Worm (Caenorhabditis elegans) whole organism, late embryonic: ENCODE results near the gene T21E8.7.

Experiments
- C08G9.2 ChIP-seq: sonication (generic microtip); optimal IDR thresholded peaks from 2 replicates; lab custom pipeline; 2016; ENCODE audit warnings: mild to moderate bottlenecking, missing genetic modification characterization, moderate library complexity, missing compliant biosample characterization
- C38D4.7 ChIP-seq: fragments of 200-800 bp; sonication (Bioruptor generic); optimal IDR thresholded peaks from 2 replicates; lab custom pipeline; 2018; ENCODE audit warnings: mild to moderate bottlenecking, missing genetic modification characterization, moderate library complexity, missing compliant biosample characterization
- ama-1 ChIP-seq: fragments of 150-350 bp; optimal IDR thresholded peaks from 2 replicates; lab custom pipeline; 2014
- ceh-18 ChIP-seq: sonication (generic microtip); optimal IDR thresholded peaks from 2 replicates; lab custom pipeline; 2016; ENCODE audit warnings: missing genetic modification characterization, missing compliant biosample characterization
- ceh-19 ChIP-seq: fragments of 200-800 bp; sonication (Bioruptor generic); optimal IDR thresholded peaks from 2 replicates; lab custom pipeline; 2018; ENCODE audit warnings: mild to moderate bottlenecking, missing genetic modification characterization, missing compliant biosample characterization
- ceh-24 ChIP-seq: sonication (generic microtip); optimal IDR thresholded peaks from 2 replicates; lab custom pipeline; 2016; ENCODE audit warnings: mild to moderate bottlenecking, missing genetic modification characterization, missing compliant biosample characterization
- ceh-31 ChIP-seq: sonication (generic microtip); optimal IDR thresholded peaks from 2 replicates; lab custom pipeline; 2016; ENCODE audit warnings: missing genetic modification characterization, missing compliant biosample characterization
- ceh-34 ChIP-seq: sonication (generic microtip); optimal IDR thresholded peaks from 2 replicates; lab custom pipeline; 2016; ENCODE audit warnings: mild to moderate bottlenecking, missing genetic modification characterization, missing compliant biosample characterization
- ceh-48 ChIP-seq: sonication (generic microtip); optimal IDR thresholded peaks from 2 replicates; lab custom pipeline; 2016; ENCODE audit warnings: missing genetic modification characterization, inconsistent platforms, missing compliant biosample characterization
- ceh-6 ChIP-seq: fragments of 200-800 bp; sonication (Bioruptor generic); optimal IDR thresholded peaks from 2 replicates; lab custom pipeline; 2018; ENCODE audit warnings: mild to moderate bottlenecking, missing genetic modification characterization, missing compliant biosample characterization
- dve-1 ChIP-seq: sonication (generic microtip); optimal IDR thresholded peaks from 2 replicates; lab custom pipeline; 2017; ENCODE audit warnings: antibody characterized with exemption, mild to moderate bottlenecking, missing genetic modification characterization, missing compliant biosample characterization
- elt-2 ChIP-seq: sonication (generic microtip); optimal IDR thresholded peaks from 2 replicates; lab custom pipeline; 2016; ENCODE audit warnings: missing genetic modification reagents, missing genetic modification characterization, missing compliant biosample characterization
- ets-4 ChIP-seq: sonication (generic microtip); optimal IDR thresholded peaks from 2 replicates; lab custom pipeline; 2016; ENCODE audit warnings: missing genetic modification characterization, missing compliant biosample characterization
- eyg-1 ChIP-seq: sonication (generic microtip); optimal IDR thresholded peaks from 2 replicates; lab custom pipeline; 2016; ENCODE audit warnings: missing genotype, missing genetic modification characterization, missing compliant biosample characterization
- fkh-10 ChIP-seq: fragments of 150-350 bp; optimal IDR thresholded peaks from 2 replicates; lab custom pipeline; 2014; ENCODE audit warnings: missing biosample characterization, missing genetic modification reagents, missing genetic modification characterization
- fkh-6 ChIP-seq: sonication (generic microtip); optimal IDR thresholded peaks from 2 replicates; lab custom pipeline; 2016; ENCODE audit warnings: missing genetic modification characterization, missing compliant biosample characterization
- gmeb-2 ChIP-seq: sonication (generic microtip); optimal IDR thresholded peaks from 2 replicates; lab custom pipeline; 2016; ENCODE audit warnings: missing genetic modification characterization, inconsistent platforms, missing compliant biosample characterization
- hlh-6 ChIP-seq: sonication (generic microtip); optimal IDR thresholded peaks from 2 replicates; lab custom pipeline; 2016; ENCODE audit warnings: missing genotype, missing genetic modification characterization, missing compliant biosample characterization
- lim-6 ChIP-seq: sonication (generic microtip); optimal IDR thresholded peaks from 2 replicates; lab custom pipeline; 2016; ENCODE audit warnings: missing genetic modification characterization, missing compliant biosample characterization
- madf-2 ChIP-seq: sonication (generic microtip); optimal IDR thresholded peaks from 2 replicates; lab custom pipeline; 2017; ENCODE audit warnings: missing genetic modification characterization, missing compliant biosample characterization
- nfya-1 ChIP-seq: sonication (generic microtip); optimal IDR thresholded peaks from 2 replicates; lab custom pipeline; 2017; ENCODE audit warnings: missing genetic modification characterization, mild to moderate bottlenecking, missing compliant biosample characterization, antibody characterized with exemption, moderate library complexity
- nhr-232 ChIP-seq: sonication (generic microtip); optimal IDR thresholded peaks from 2 replicates; lab custom pipeline; 2016; ENCODE audit warnings: missing genetic modification characterization, missing compliant biosample characterization
- npax-4 ChIP-seq: sonication (generic microtip); optimal IDR thresholded peaks from 2 replicates; lab custom pipeline; 2016; ENCODE audit warnings: missing genetic modification characterization, missing compliant biosample characterization
- odd-2 ChIP-seq: sonication (generic microtip); optimal IDR thresholded peaks from 2 replicates; lab custom pipeline; 2017; ENCODE audit warnings: antibody characterized with exemption, mild to moderate bottlenecking, missing genetic modification characterization, missing compliant biosample characterization
- pag-3 ChIP-seq: sonication (generic microtip); optimal IDR thresholded peaks from 2 replicates; lab custom pipeline; 2016; ENCODE audit warnings: missing compliant biosample characterization, missing genetic modification characterization, borderline replicate concordance
- pha-2 ChIP-seq: sonication (generic microtip); optimal IDR thresholded peaks from 2 replicates; lab custom pipeline; 2017; ENCODE audit warnings: mild to moderate bottlenecking, missing genetic modification characterization, missing compliant biosample characterization
- pha-4 ChIP-seq: fragments of 150-350 bp; optimal IDR thresholded peaks from 2 replicates; lab custom pipeline; 2018; ENCODE audit warnings: missing biosample characterization, missing genetic modification reagents, missing genetic modification characterization
- sdc-2 ChIP-seq: sonication (generic microtip); optimal IDR thresholded peaks from 2 replicates; lab custom pipeline; 2016; ENCODE audit warnings: missing genotype, missing genetic modification characterization, missing compliant biosample characterization
- syd-9 ChIP-seq: sonication (generic microtip); optimal IDR thresholded peaks from 2 replicates; lab custom pipeline; 2016; ENCODE audit warnings: mild to moderate bottlenecking, missing genetic modification characterization, moderate library complexity, missing compliant biosample characterization
- tbx-2 ChIP-seq: sonication (generic microtip); optimal IDR thresholded peaks from 2 replicates; lab custom pipeline; 2016; ENCODE audit warnings: missing genetic modification characterization, missing compliant biosample characterization
- tbx-7 ChIP-seq: sonication (generic microtip); optimal IDR thresholded peaks from 2 replicates; lab custom pipeline; 2016; ENCODE audit warnings: missing genotype, missing genetic modification characterization, missing compliant biosample characterization
- unc-3 ChIP-seq, 2 experiments: fragments of 200-800 bp in 1 of 2; sonication (Bioruptor generic) in 1 of 2; sonication (generic microtip) in 1 of 2; conservative IDR thresholded peaks in 1 of 2; optimal IDR thresholded peaks in 1 of 2; 2 replicates each; pipeline versions ENCODE4 v1.3.6 to Lab custom; 2016 to 2022; ENCODE audit warnings: missing compliant biosample characterization in 2 of 2, missing genetic modification characterization in 2 of 2, missing genetic modification reagents in 1 of 2
- unc-42 ChIP-seq: sonication (generic microtip); optimal IDR thresholded peaks from 2 replicates; lab custom pipeline; 2016; ENCODE audit warnings: missing genotype, missing genetic modification characterization, missing compliant biosample characterization
- unc-55 ChIP-seq: sonication (generic microtip); optimal IDR thresholded peaks from 2 replicates; lab custom pipeline; 2017; ENCODE audit warnings: missing biosample characterization, missing genetic modification reagents, missing genetic modification characterization
- zip-5 ChIP-seq: sonication (generic microtip); optimal IDR thresholded peaks from 2 replicates; lab custom pipeline; 2016; ENCODE audit warnings: missing genetic modification characterization, missing compliant biosample characterization

T21E8.7 gene

ce11 chrX:10900952-10901351, 17.6 kb downstream of the T21E8.7 start (continued):
- TF ChIP-seq fkh-6 (tag; lab: Kevin White, UChicago) (no peak), ceh-34 (tag; lab: Kevin White, UChicago) (peak; percentile 19), syd-9 (tag; lab: Kevin White, UChicago) (peak; percentile 20), nhr-232 (tag; lab: Kevin White, UChicago) (no peak), zip-5 (tag; lab: Kevin White, UChicago) (no peak)
- TF ChIP-seq, all 69 proteins: peak for 13

ce11 chrX:10901766-10902165, 18.5 kb downstream of the T21E8.7 start:
- TF ChIP-seq elt-2 (tag; lab: Kevin White, UChicago) (peak; percentile 48), lim-6 (tag; lab: Kevin White, UChicago) (no peak)

ce11 chrX:10902723-10903322, 19.5 kb downstream of the T21E8.7 start, which contains the start of gene acbp-3:
acbp-3 (plus strand) TSS chrX:10903272.
- TF ChIP-seq odd-2 (no peak), C38D4.7 (GFP tag; lab: Kevin White, UChicago) (no peak)

- TF ChIP-seq gmeb-2 (no peak), unc-55 (no peak), eyg-1 (tag; lab: Kevin White, UChicago) (no peak), ceh-18 (no peak), hlh-6 (no peak), pag-3 (no peak), ceh-19 (GFP tag; lab: Kevin White, UChicago) (no peak), ceh-31 (tag; lab: Kevin White, UChicago) (no peak), npax-4 (no peak), syd-9 (tag; lab: Kevin White, UChicago) (no peak), unc-42 (no peak), ceh-6 (GFP tag; lab: Kevin White, UChicago) (no peak), sdc-2 (tag; lab: Kevin White, UChicago) (no peak), fkh-10 (GFP tag; lab: Kevin White, UChicago) (no peak), ama-1 (no peak), ceh-48 (tag; lab: Kevin White, UChicago) (no peak), nfya-1 (tag; lab: Kevin White, UChicago) (no peak), C08G9.2 (tag; lab: Kevin White, UChicago) (no peak), tbx-7 (tag; lab: Kevin White, UChicago) (no peak)
Measured at ce11 chrX:10903416-10903815, 20.1 kb downstream of the T21E8.7 start.

ce11 chrX:10907418-10907817, 24.1 kb downstream of the T21E8.7 start:
- TF ChIP-seq hlh-6 (no peak), C38D4.7 (GFP tag; lab: Kevin White, UChicago) (no peak), npax-4 (no peak), odd-2 (no peak), ama-1 (no peak), ceh-24 (tag; lab: Kevin White, UChicago) (no peak), unc-42 (no peak), unc-3 (GFP tag; conservative IDR thresholded peaks at IDR 0.05; lab: Robert Waterston, UW) (no peak), unc-3 (tag; optimal IDR thresholded peaks at IDR 0.05; lab: Kevin White, UChicago) (no peak), ceh-18 (no peak), pha-2 (tag; lab: Kevin White, UChicago) (no peak), pha-4 (tag; lab: Kevin White, UChicago) (no peak), tbx-2 (tag; lab: Kevin White, UChicago) (no peak), madf-2 (tag; lab: Kevin White, UChicago) (no peak), ets-4 (tag; lab: Kevin White, UChicago) (no peak), dve-1 (tag; lab: Kevin White, UChicago) (no peak)
